Fruit fly (Drosophila melanogaster): ENCODE data around the gene CG16762.

CG16762 gene

dm6 chr3L:2489438-2489837 is 14.0 kb upstream of the CG16762 start (continued):
- TF ChIP-seq CG8089 (GFP tag; optimal IDR thresholded peaks at IDR 0.05) (peak; percentile 32), Doc2 (GFP tag; IDR thresholded peaks at IDR 0.05) (no peak), CG10543 (GFP tag; optimal IDR thresholded peaks at IDR 0.05) (peak; percentile 27), CG1792 (GFP tag; optimal IDR thresholded peaks at IDR 0.05) (peak; percentile 66), ash1 (GFP tag; optimal IDR thresholded peaks at IDR 0.05) (no peak), CG12391 (tag; optimal IDR thresholded peaks at IDR 0.05) (peak; percentile 2), amos (GFP tag; IDR thresholded peaks at IDR 0.05; ENCODE audit: partially characterized antibody) (no peak), CG31365 (tag; optimal IDR thresholded peaks at IDR 0.05) (peak; percentile 59), Meics (GFP tag; optimal IDR thresholded peaks at IDR 0.05) (peak; percentile 22), CG1603 (tag; optimal IDR thresholded peaks at IDR 0.05) (peak; percentile 55), toy (GFP tag; IDR thresholded peaks at IDR 0.05) (no peak), CG1529 (GFP tag; optimal IDR thresholded peaks at IDR 0.05) (peak; percentile 55), corto (GFP tag; optimal IDR thresholded peaks at IDR 0.05) (no peak), B-H2 (GFP tag; optimal IDR thresholded peaks at IDR 0.05) (no peak), dmrt99B (tag; optimal IDR thresholded peaks at IDR 0.05) (peak; percentile 51), CG10654 (GFP tag; optimal IDR thresholded peaks at IDR 0.05) (peak; percentile 20), ara (GFP tag; IDR thresholded peaks at IDR 0.05) (peak; percentile 67), schlank (tag; optimal IDR thresholded peaks at IDR 0.05) (peak; percentile 31), CG18619 (GFP tag; optimal IDR thresholded peaks at IDR 0.05) (peak; percentile 12), br (optimal IDR thresholded peaks at IDR 0.05) (no peak), fd102C (GFP tag; optimal IDR thresholded peaks at IDR 0.05) (peak; percentile 85), kay (GFP tag; optimal IDR thresholded peaks at IDR 0.05) (no peak), CG4820 (GFP tag; optimal IDR thresholded peaks at IDR 0.05) (peak; percentile 7), CG9727 (GFP tag; optimal IDR thresholded peaks at IDR 0.05) (peak; percentile 62), CG17359 (tag; optimal IDR thresholded peaks at IDR 0.05) (peak; percentile 75), insv (GFP tag; optimal IDR thresholded peaks at IDR 0.05) (no peak), maf-S (GFP tag; optimal IDR thresholded peaks at IDR 0.05) (no peak), CG13296 (GFP tag; optimal IDR thresholded peaks at IDR 0.05) (peak; percentile 52), TFAM (GFP tag; optimal IDR thresholded peaks at IDR 0.05) (no peak), jumu (GFP tag; optimal IDR thresholded peaks at IDR 0.05) (no peak), CG11723 (GFP tag; optimal IDR thresholded peaks at IDR 0.05) (peak; percentile 40), scrt (GFP tag; optimal IDR thresholded peaks at IDR 0.05) (peak; percentile 56), klu (GFP tag; IDR thresholded peaks at IDR 0.05) (no peak), CG30403 (GFP tag; optimal IDR thresholded peaks at IDR 0.05) (no peak), CG7556 (GFP tag; optimal IDR thresholded peaks at IDR 0.05) (peak; percentile 33), CG17385 (GFP tag; optimal IDR thresholded peaks at IDR 0.05) (no peak), nerfin-1 (tag; optimal IDR thresholded peaks at IDR 0.05) (peak; percentile 54), CG6854 (GFP tag; optimal IDR thresholded peaks at IDR 0.05) (peak; percentile 31), CG17802 (tag; optimal IDR thresholded peaks at IDR 0.05) (no peak), unpg (GFP tag; optimal IDR thresholded peaks at IDR 0.05) (peak; percentile 37), CG7987 (GFP tag; optimal IDR thresholded peaks at IDR 0.05) (peak; percentile 80), yki (optimal IDR thresholded peaks at IDR 0.05) (no peak), tna (GFP tag; IDR thresholded peaks at IDR 0.05; ENCODE audit: partially characterized antibody) (no peak), zfh2 (GFP tag; optimal IDR thresholded peaks at IDR 0.05) (no peak), CG14710 (tag; optimal IDR thresholded peaks at IDR 0.05) (peak; percentile 48), Fer3 (tag; optimal IDR thresholded peaks at IDR 0.05) (peak; percentile 33), B-H1 (GFP tag; IDR thresholded peaks at IDR 0.05) (no peak; the same call in 2 of the 3 replicates), phol (tag; optimal IDR thresholded peaks at IDR 0.05) (no peak), CG15011 (GFP tag; optimal IDR thresholded peaks at IDR 0.05) (peak; percentile 48), Jarid2 (GFP tag; optimal IDR thresholded peaks at IDR 0.05) (peak; percentile 19), eyg (GFP tag; optimal IDR thresholded peaks at IDR 0.05) (peak; percentile 52)
